Worm (Caenorhabditis elegans): ENCODE data around the gene F13H8.6.

- TF ChIP-seq nfya-1 (tag; optimal IDR thresholded peaks at IDR 0.05; ENCODE audit: borderline replicate concordance, insufficient read depth) (no peak), B0336.3 (GFP tag; IDR thresholded peaks at IDR 0.05) (no peak), nhr-90 (tag; optimal IDR thresholded peaks at IDR 0.05) (no peak), nhr-27 (tag; optimal IDR thresholded peaks at IDR 0.05) (no peak), rpc-1 (optimal IDR thresholded peaks at IDR 0.05) (no peak), rpc-1 (tag; optimal IDR thresholded peaks at IDR 0.05) (no peak), B0019.2 (GFP tag; conservative IDR thresholded peaks at IDR 0.05) (no peak), mes-4 (tag; optimal IDR thresholded peaks at IDR 0.05) (no peak), madf-8 (GFP tag; conservative IDR thresholded peaks at IDR 0.05) (no peak), pha-4 (tag; optimal IDR thresholded peaks at IDR 0.05) (no peak), Y79H2A.3 (GFP tag; conservative IDR thresholded peaks at IDR 0.05) (no peak), atf-7 (tag; optimal IDR thresholded peaks at IDR 0.05) (no peak), unc-62 (GFP tag; optimal IDR thresholded peaks at IDR 0.05) (no peak), ztf-3 (GFP tag; optimal IDR thresholded peaks at IDR 0.05) (no peak), ztf-22 (GFP tag; optimal IDR thresholded peaks at IDR 0.05) (no peak)
Observed at ce11 chrII:6309198-6309597, 22.4 kb upstream of the F13H8.6 start, which contains the start of gene glb-10.
